Fruit fly (Drosophila melanogaster): ENCODE results near the gene CSN8.

CSN8 gene

dm6 chr2L:8362273-8362954 lies 2.2 kb upstream of the CSN8 start, which contains the start of gene CG7627 (continued):
- TF ChIP-seq chm (GFP tag; IDR thresholded peaks at IDR 0.05) (peak; percentile 72; the same call in 1 of the 2 replicates), Kr (GFP tag; optimal IDR thresholded peaks at IDR 0.05) (no peak), CG2678 (tag; optimal IDR thresholded peaks at IDR 0.05) (peak; percentile 88), gro (GFP tag; optimal IDR thresholded peaks at IDR 0.05) (peak; percentile 75), CG10209 (GFP tag; optimal IDR thresholded peaks at IDR 0.05) (peak; percentile 79), danr (GFP tag; IDR thresholded peaks at IDR 0.05) (0 out of 2 replicates have a peak, but pooled peaks have one; percentile 40), Ravus (GFP tag; IDR thresholded peaks at IDR 0.05) (peak; percentile 54), Meics (GFP tag; optimal IDR thresholded peaks at IDR 0.05) (peak; percentile 84), gce (GFP tag; IDR thresholded peaks at IDR 0.05) (peak; percentile 31; the same call in 1 of the 3 replicates), CG3838 (GFP tag; optimal IDR thresholded peaks at IDR 0.05) (no peak), Mrtf (GFP tag; IDR thresholded peaks at IDR 0.05) (peak; percentile 80), Neu2 (GFP tag; optimal IDR thresholded peaks at IDR 0.05; ENCODE audit: borderline replicate concordance) (no peak), hkb (optimal IDR thresholded peaks at IDR 0.05) (no peak), hkb (GFP tag; IDR thresholded peaks at IDR 0.05) (peak; percentile 84), aop (GFP tag; IDR thresholded peaks at IDR 0.05) (no peak), CG14441 (GFP tag; IDR thresholded peaks at IDR 0.05) (peak; percentile 80), Adf1 (GFP tag; IDR thresholded peaks at IDR 0.05) (peak; percentile 68), CG12659 (GFP tag; optimal IDR thresholded peaks at IDR 0.05) (peak; percentile 73), scrt (GFP tag; optimal IDR thresholded peaks at IDR 0.05) (peak; percentile 51), gsb (GFP tag; IDR thresholded peaks at IDR 0.05) (peak; percentile 43; the same call in 1 of the 2 replicates), bowl (GFP tag; IDR thresholded peaks at IDR 0.05) (no peak), CG8944 (GFP tag; optimal IDR thresholded peaks at IDR 0.05) (peak; percentile 75), Trl (optimal IDR thresholded peaks at IDR 0.05) (no peak), Trl (GFP tag; optimal IDR thresholded peaks at IDR 0.05) (peak; percentile 71), Hmr (GFP tag; optimal IDR thresholded peaks at IDR 0.05) (peak; percentile 84), slbo (GFP tag; IDR thresholded peaks at IDR 0.05) (peak; percentile 87), CG1529 (GFP tag; optimal IDR thresholded peaks at IDR 0.05) (peak; percentile 20), z (GFP tag; IDR thresholded peaks at IDR 0.05) (no peak), CG2199 (GFP tag; IDR thresholded peaks at IDR 0.05) (no peak), jing (GFP tag; optimal IDR thresholded peaks at IDR 0.05) (peak; percentile 13), dmrt11E (tag; optimal IDR thresholded peaks at IDR 0.05) (peak; percentile 62), CG11723 (GFP tag; optimal IDR thresholded peaks at IDR 0.05) (peak; percentile 50), Hr78 (GFP tag; optimal IDR thresholded peaks at IDR 0.05) (peak in 1 of 2 experiments; percentile 15), CG10565 (GFP tag; optimal IDR thresholded peaks at IDR 0.05) (no peak), Sry-β (GFP tag; optimal IDR thresholded peaks at IDR 0.05) (no peak), CG15011 (GFP tag; optimal IDR thresholded peaks at IDR 0.05) (peak; percentile 1), Abd-B (GFP tag; optimal IDR thresholded peaks at IDR 0.05) (peak; percentile 47), croc (GFP tag; conservative IDR thresholded peaks at IDR 0.05) (peak; percentile 69), NK7.1 (GFP tag; optimal IDR thresholded peaks at IDR 0.05) (peak; percentile 63), CG18262 (tag; optimal IDR thresholded peaks at IDR 0.05) (peak; percentile 74), pan (optimal IDR thresholded peaks at IDR 0.05) (no peak), pan (GFP tag; optimal IDR thresholded peaks at IDR 0.05 in 1 of 2, IDR thresholded peaks at IDR 0.05 in 1 of 2) (peak in 1 of 2 experiments; percentile 83), Bteb2 (GFP tag; optimal IDR thresholded peaks at IDR 0.05) (peak; percentile 10), CG6175 (GFP tag; IDR thresholded peaks at IDR 0.05) (peak; percentile 74; the same call in 2 of the 3 replicates), CG6254 (GFP tag; optimal IDR thresholded peaks at IDR 0.05) (peak; percentile 12), CG30431 (GFP tag; optimal IDR thresholded peaks at IDR 0.05) (peak; percentile 11), org-1 (GFP tag; optimal IDR thresholded peaks at IDR 0.05) (peak; percentile 59), bcd (GFP tag; optimal IDR thresholded peaks at IDR 0.05) (peak; percentile 72), ap (GFP tag; IDR thresholded peaks at IDR 0.05) (0 out of 2 replicates have a peak, but pooled peaks have one; percentile 51), stc (GFP tag; IDR thresholded peaks at IDR 0.05) (peak; percentile 60; the same call in 1 of the 2 replicates), CG9932 (GFP tag; IDR thresholded peaks at IDR 0.05) (peak; percentile 83)

Data from whole organism, embryonic.